Worm (Caenorhabditis elegans) whole organism, L4/young adult: ENCODE measurements around the gene ZK154.4.

ENCODE experiments used
- W03F9.2 ChIP-seq: fragments of 150-350 bp; optimal IDR thresholded peaks from 2 replicates; lab custom pipeline; 2014; ENCODE audit warnings: missing biosample characterization, missing genetic modification characterization
- dao-5 ChIP-seq: sonication (generic microtip); optimal IDR thresholded peaks from 2 replicates; lab custom pipeline; 2016; ENCODE audit warnings: missing genotype, missing genetic modification characterization, moderate library complexity, missing compliant biosample characterization
- him-1 ChIP-seq: sonication (generic microtip); optimal IDR thresholded peaks from 2 replicates; lab custom pipeline; 2016; ENCODE audit warnings: missing genotype, missing genetic modification reagents, missing genetic modification characterization, missing compliant biosample characterization

DNA sequence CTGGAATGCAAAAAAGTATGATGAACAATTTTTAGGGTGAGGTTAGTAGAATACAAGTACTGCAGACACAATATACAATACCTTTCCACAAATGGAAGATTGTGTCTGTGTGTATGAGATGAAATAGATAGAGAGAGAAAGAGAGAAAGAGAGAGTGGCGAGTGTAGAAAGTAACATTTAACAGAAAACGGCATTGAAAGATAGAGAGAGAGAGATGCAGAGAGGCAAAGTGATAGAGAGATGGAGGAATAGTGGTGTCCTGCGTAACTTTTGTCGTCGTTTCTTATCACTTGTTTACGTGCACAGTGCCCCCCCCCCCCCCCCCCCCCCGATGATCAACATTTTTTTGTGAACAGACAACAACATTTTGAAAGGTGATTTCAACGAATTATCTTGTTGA is 32.5 kb upstream of the ZK154.4 start:
- TF ChIP-seq him-1 (tag; lab: Kevin White, UChicago) (no peak), W03F9.2 (tag; lab: Kevin White, UChicago) (no peak), dao-5 (tag; lab: Kevin White, UChicago) (no peak)
